Worm (Caenorhabditis elegans) whole organism, L1 larva: ENCODE results near the gene srh-177.

ENCODE experiments used
- F16B12.6 ChIP-seq: fragments of 150-350 bp; optimal IDR thresholded peaks from 2 replicates; lab custom pipeline; 2014; ENCODE audit warnings: missing biosample characterization, missing genetic modification characterization
- Y116A8C.19 ChIP-seq: sonication (generic microtip); optimal IDR thresholded peaks from 2 replicates; lab custom pipeline; 2016; ENCODE audit warnings: missing compliant biosample characterization, missing genetic modification characterization, borderline replicate concordance
- aha-1 ChIP-seq: fragments of 150-350 bp; optimal IDR thresholded peaks from 2 replicates; lab custom pipeline; 2014; ENCODE audit warnings: missing biosample characterization, missing genetic modification characterization
- aly-2 ChIP-seq: fragments of 150-350 bp; optimal IDR thresholded peaks from 2 replicates; lab custom pipeline; 2014; ENCODE audit warnings: missing biosample characterization, missing genetic modification characterization
- blmp-1 ChIP-seq: fragments of 150-350 bp; optimal IDR thresholded peaks from 2 replicates; lab custom pipeline; 2014; ENCODE audit warnings: missing biosample characterization, missing genetic modification characterization
- ceh-63 ChIP-seq: fragments of 200-800 bp; sonication (Bioruptor generic); optimal IDR thresholded peaks from 2 replicates; lab custom pipeline; 2018; ENCODE audit warnings: mild to moderate bottlenecking, missing genetic modification characterization, missing compliant biosample characterization
- ceh-82 ChIP-seq, 3 experiments: fragments of 150-350 bp in 1 of 3; sonication (generic microtip) in 2 of 3; optimal IDR thresholded peaks; 2 replicates each; lab custom pipeline; 2014 to 2017; ENCODE audit warnings: missing biosample characterization in 3 of 3, missing genetic modification characterization in 3 of 3
- ceh-90 ChIP-seq: sonication (generic microtip); optimal IDR thresholded peaks from 2 replicates; lab custom pipeline; 2016; ENCODE audit warnings: missing genetic modification characterization, missing compliant biosample characterization
- efl-1 ChIP-seq, 4 experiments: fragments of 150-350 bp; optimal IDR thresholded peaks in 3 of 4; peaks in 1 of 4; 1 replicate in 1 of 4; 2 replicates in 3 of 4; lab custom pipeline; 2014; ENCODE audit warnings: missing biosample characterization in 2 of 4, missing genetic modification characterization in 2 of 4, missing genetic modification reagents in 2 of 4
- efl-3 ChIP-seq: fragments of 200-800 bp; sonication (Bioruptor generic); optimal IDR thresholded peaks from 2 replicates; lab custom pipeline; 2018; ENCODE audit warnings: mild to moderate bottlenecking, missing genetic modification characterization, missing compliant biosample characterization
- egl-27 ChIP-seq, 2 experiments: fragments of 150-350 bp in 1 of 2; sonication (generic microtip); optimal IDR thresholded peaks; 3 replicates each; lab custom pipeline; 2017 to 2018; ENCODE audit warnings: missing biosample characterization in 2 of 2, missing genetic modification characterization in 2 of 2, missing genetic modification reagents in 2 of 2
- elt-2 ChIP-seq: sonication (generic microtip); optimal IDR thresholded peaks from 2 replicates; lab custom pipeline; 2016; ENCODE audit warnings: missing genetic modification characterization, mild to moderate bottlenecking, inconsistent platforms, missing compliant biosample characterization, missing genetic modification reagents
- elt-3 ChIP-seq, 6 experiments: fragments of 150-350 bp in 1 of 6; sonication (generic microtip); optimal IDR thresholded peaks; 2 replicates each; lab custom pipeline; 2017 to 2018; ENCODE audit warnings: missing biosample characterization in 6 of 6, missing genetic modification characterization in 6 of 6, inconsistent platforms in 1 of 6
- fkh-10 ChIP-seq: sonication (generic microtip); optimal IDR thresholded peaks from 2 replicates; lab custom pipeline; 2017; ENCODE audit warnings: missing biosample characterization, missing genetic modification reagents, missing genetic modification characterization
- fkh-4 ChIP-seq: sonication (generic microtip); optimal IDR thresholded peaks from 2 replicates; lab custom pipeline; 2016; ENCODE audit warnings: missing compliant biosample characterization, missing genetic modification characterization, borderline replicate concordance
- fkh-8 ChIP-seq: sonication (generic microtip); optimal IDR thresholded peaks from 2 replicates; lab custom pipeline; 2016; ENCODE audit warnings: mild to moderate bottlenecking, missing genetic modification characterization, missing compliant biosample characterization
- fos-1 ChIP-seq: fragments of 150-350 bp; optimal IDR thresholded peaks from 2 replicates; lab custom pipeline; 2014; ENCODE audit warnings: missing biosample characterization, missing genetic modification characterization
- hlh-4 ChIP-seq: sonication (generic microtip); optimal IDR thresholded peaks from 2 replicates; lab custom pipeline; 2016; ENCODE audit warnings: mild to moderate bottlenecking, missing genetic modification characterization, missing compliant biosample characterization
- hpl-2 ChIP-seq: fragments of 150-350 bp; optimal IDR thresholded peaks from 2 replicates; lab custom pipeline; 2014; ENCODE audit warnings: missing biosample characterization, missing genetic modification reagents, missing genetic modification characterization
- irx-1 ChIP-seq: sonication (generic microtip); optimal IDR thresholded peaks from 2 replicates; lab custom pipeline; 2016; ENCODE audit warnings: missing genetic modification characterization, missing compliant biosample characterization
- isw-1 ChIP-seq: fragments of 200-800 bp; sonication (Bioruptor generic); IDR thresholded peaks from 2 replicates; pipeline ENCODE4 v1.3.6; 2022; ENCODE audit warnings: missing genetic modification characterization, missing compliant biosample characterization
- jun-1 ChIP-seq: fragments of 150-350 bp; optimal IDR thresholded peaks from 2 replicates; lab custom pipeline; 2014; ENCODE audit warnings: missing biosample characterization, missing genetic modification reagents, missing genetic modification characterization
- lin-14 ChIP-seq: fragments of 200-800 bp; sonication (Bioruptor generic); optimal IDR thresholded peaks from 2 replicates; lab custom pipeline; 2018; ENCODE audit warnings: mild to moderate bottlenecking, missing genetic modification characterization, moderate library complexity, missing compliant biosample characterization
- lin-15B ChIP-seq: fragments of 150-350 bp; sonication (generic microtip); optimal IDR thresholded peaks from 3 replicates; lab custom pipeline; 2014; ENCODE audit warnings: missing biosample characterization, missing genetic modification characterization
- lin-39 ChIP-seq: fragments of 150-350 bp; optimal IDR thresholded peaks from 2 replicates; lab custom pipeline; 2014; ENCODE audit warnings: missing biosample characterization, missing genetic modification reagents, missing genetic modification characterization
- lsy-2 ChIP-seq, 2 experiments: fragments of 150-350 bp; optimal IDR thresholded peaks; 2 replicates each; lab custom pipeline; 2014; ENCODE audit warnings: missing biosample characterization in 2 of 2, missing genetic modification characterization in 2 of 2
- mab-9 ChIP-seq: fragments of 200-800 bp; sonication (Bioruptor generic); IDR thresholded peaks from 2 replicates; pipeline ENCODE4 v1.3.6; 2022; ENCODE audit warnings: missing genetic modification reagents, missing genetic modification characterization, missing compliant biosample characterization
- mdl-1 ChIP-seq, 2 experiments: fragments of 150-350 bp; optimal IDR thresholded peaks; 2 replicates each; lab custom pipeline; 2014 to 2017; ENCODE audit warnings: missing biosample characterization in 2 of 2, missing genetic modification characterization in 2 of 2, inconsistent platforms in 1 of 2
- mef-2 ChIP-seq: fragments of 150-350 bp; optimal IDR thresholded peaks from 2 replicates; lab custom pipeline; 2014; ENCODE audit warnings: missing biosample characterization, missing genetic modification characterization
- nhr-11 ChIP-seq: fragments of 150-350 bp; optimal IDR thresholded peaks from 2 replicates; lab custom pipeline; 2014; ENCODE audit warnings: missing biosample characterization, missing genetic modification characterization
- nhr-28 ChIP-seq: fragments of 150-350 bp; optimal IDR thresholded peaks from 2 replicates; lab custom pipeline; 2014; ENCODE audit warnings: missing biosample characterization, missing genetic modification characterization
- nhr-47 ChIP-seq: sonication (generic microtip); optimal IDR thresholded peaks from 2 replicates; lab custom pipeline; 2016; ENCODE audit warnings: mild to moderate bottlenecking, missing genetic modification characterization, moderate library complexity, missing compliant biosample characterization
- nhr-71 ChIP-seq: sonication (generic microtip); optimal IDR thresholded peaks from 2 replicates; lab custom pipeline; 2016; ENCODE audit warnings: mild to moderate bottlenecking, missing genetic modification characterization, moderate library complexity, missing compliant biosample characterization
- nhr-84 ChIP-seq: sonication (generic microtip); optimal IDR thresholded peaks from 2 replicates; lab custom pipeline; 2017; ENCODE audit warnings: missing biosample characterization, missing genetic modification characterization
- nhr-90 ChIP-seq: sonication (generic microtip); optimal IDR thresholded peaks from 2 replicates; lab custom pipeline; 2016; ENCODE audit warnings: mild to moderate bottlenecking, missing genetic modification characterization, missing compliant biosample characterization; ENCODE audit not compliant: poor library complexity
- pax-3 ChIP-seq: fragments of 200-800 bp; sonication (Bioruptor generic); optimal IDR thresholded peaks from 2 replicates; lab custom pipeline; 2018; ENCODE audit warnings: mild to moderate bottlenecking, missing genetic modification characterization, moderate library complexity, missing compliant biosample characterization
- rnt-1 ChIP-seq: sonication (generic microtip); optimal IDR thresholded peaks from 2 replicates; lab custom pipeline; 2016; ENCODE audit warnings: mild to moderate bottlenecking, missing genetic modification characterization, moderate library complexity, missing compliant biosample characterization
- skn-1 ChIP-seq: fragments of 150-350 bp; optimal IDR thresholded peaks from 2 replicates; lab custom pipeline; 2014; ENCODE audit warnings: missing biosample characterization, missing genetic modification characterization
- snu-23 ChIP-seq: sonication (generic microtip); optimal IDR thresholded peaks from 2 replicates; lab custom pipeline; 2016; ENCODE audit warnings: missing genetic modification characterization, missing compliant biosample characterization
- sox-4 ChIP-seq: sonication (generic microtip); optimal IDR thresholded peaks from 2 replicates; lab custom pipeline; 2016; ENCODE audit warnings: missing genetic modification characterization, missing compliant biosample characterization
- sptf-1 ChIP-seq: fragments of 150-350 bp; optimal IDR thresholded peaks from 2 replicates; lab custom pipeline; 2014; ENCODE audit warnings: missing biosample characterization, missing genetic modification characterization
- sup-37 ChIP-seq: fragments of 200-800 bp; sonication (Bioruptor generic); optimal IDR thresholded peaks from 2 replicates; lab custom pipeline; 2018; ENCODE audit warnings: mild to moderate bottlenecking, missing genetic modification characterization, missing compliant biosample characterization
- swsn-7 ChIP-seq: sonication (generic microtip); optimal IDR thresholded peaks from 2 replicates; lab custom pipeline; 2016; ENCODE audit warnings: missing genetic modification characterization, missing compliant biosample characterization
- tbx-2 ChIP-seq: sonication (generic microtip); optimal IDR thresholded peaks from 2 replicates; lab custom pipeline; 2016; ENCODE audit warnings: missing genetic modification characterization, missing compliant biosample characterization
- tlp-1 ChIP-seq: fragments of 150-350 bp; optimal IDR thresholded peaks from 2 replicates; lab custom pipeline; 2014; ENCODE audit warnings: missing biosample characterization, missing genetic modification characterization
- unc-30 ChIP-seq: sonication (generic microtip); optimal IDR thresholded peaks from 2 replicates; lab custom pipeline; 2017; ENCODE audit warnings: missing biosample characterization, missing genetic modification characterization
- xbp-1 ChIP-seq: sonication (generic microtip); optimal IDR thresholded peaks from 2 replicates; lab custom pipeline; 2016; ENCODE audit warnings: missing genetic modification characterization, missing compliant biosample characterization
- zip-4 ChIP-seq: fragments of 200-800 bp; sonication (Bioruptor generic); optimal IDR thresholded peaks from 2 replicates; lab custom pipeline; 2018; ENCODE audit warnings: mild to moderate bottlenecking, missing genetic modification characterization, moderate library complexity, missing compliant biosample characterization
- ztf-11 ChIP-seq, 2 experiments: sonication (generic microtip); optimal IDR thresholded peaks; 2 replicates each; lab custom pipeline; 2016 to 2017; ENCODE audit warnings: missing genetic modification characterization in 2 of 2, missing biosample characterization in 1 of 2, missing compliant biosample characterization in 1 of 2

srh-177 gene

DNA sequence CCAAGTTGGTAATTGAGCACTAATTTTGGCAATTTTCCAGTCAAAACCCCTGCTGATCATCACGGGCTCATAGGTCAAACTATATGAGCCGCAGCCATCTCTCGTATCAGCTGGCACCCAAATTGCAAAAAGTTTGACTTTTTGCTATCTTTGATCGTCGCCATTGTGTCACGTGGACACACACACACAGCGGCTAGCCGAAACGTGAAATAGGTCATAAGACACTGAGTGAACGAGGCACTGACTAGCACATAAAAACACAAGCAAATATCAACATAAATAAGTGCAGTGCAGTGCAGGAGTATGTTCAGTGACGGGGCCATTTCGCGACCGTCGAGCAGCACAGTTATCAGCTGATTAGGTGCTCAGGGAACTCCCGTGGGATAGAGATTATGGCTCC, 49.7 kb upstream of the srh-177 start (continued):
- TF ChIP-seq nhr-11 (tag; lab: Kevin White, UChicago) = peak; percentile 34
- peak in 1 of 2 experiments; percentile 98 for TF ChIP-seq mdl-1 (tag; optimal IDR thresholded peaks at IDR 0.05; lab: Kevin White, UChicago)
- TF ChIP-seq irx-1 (tag; lab: Kevin White, UChicago) = peak; percentile 55
- TF ChIP-seq nhr-90 (tag; lab: Kevin White, UChicago) = peak; percentile 63
- peak; percentile 71 for TF ChIP-seq snu-23 (GFP tag; lab: Kevin White, UChicago)
- TF ChIP-seq lin-39 (tag; lab: Kevin White, UChicago) = no peak
- peak; percentile 90 for TF ChIP-seq lin-14
- no peak for TF ChIP-seq pax-3 (tag; lab: Kevin White, UChicago)
- TF ChIP-seq Y116A8C.19 (tag; lab: Kevin White, UChicago) = no peak
- no peak for TF ChIP-seq ceh-90 (tag; lab: Kevin White, UChicago)
- peak; percentile 6 for TF ChIP-seq fos-1 (tag; lab: Kevin White, UChicago)
- TF ChIP-seq efl-3 (GFP tag; lab: Kevin White, UChicago) = no peak
- peak; percentile 62 for TF ChIP-seq tbx-2 (tag; lab: Kevin White, UChicago)
- TF ChIP-seq lin-15B (tag; lab: Kevin White, UChicago) = no peak
- no peak for TF ChIP-seq sptf-1 (tag; lab: Kevin White, UChicago)
- TF ChIP-seq rnt-1 (tag; lab: Kevin White, UChicago) = peak; percentile 47
- TF ChIP-seq skn-1 (tag; lab: Kevin White, UChicago) = peak; percentile 37
- TF ChIP-seq blmp-1 = peak; percentile 38
- TF ChIP-seq elt-2 (tag; lab: Kevin White, UChicago) = peak; percentile 93
- peak; percentile 14 for TF ChIP-seq zip-4 (GFP tag; lab: Kevin White, UChicago)
- no peak for TF ChIP-seq ceh-63 (GFP tag; lab: Kevin White, UChicago)

DNA sequence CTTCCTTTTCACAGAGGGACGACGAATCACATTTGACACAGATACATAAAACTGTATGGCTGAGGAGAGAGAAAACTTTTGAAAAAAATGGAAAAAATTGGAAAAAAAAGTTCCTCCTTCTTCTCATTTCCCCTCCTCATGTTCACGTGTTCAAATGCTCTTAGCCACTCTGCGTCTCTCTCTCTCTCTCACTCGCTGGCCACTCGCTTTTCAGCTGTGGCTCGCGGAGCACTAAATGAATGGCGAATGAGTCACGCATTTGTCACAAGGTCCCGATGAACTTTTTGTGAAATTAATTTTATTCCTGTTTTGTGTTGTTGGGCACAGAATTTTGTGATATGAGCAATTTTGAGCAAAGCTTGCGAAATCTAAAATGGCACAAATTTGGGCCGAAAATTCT, 48.8 kb upstream of the srh-177 start:
- TF ChIP-seq sptf-1 (tag; lab: Kevin White, UChicago) (no peak), sup-37 (GFP tag; lab: Kevin White, UChicago) (no peak), isw-1 (GFP tag; lab: Robert Waterston, UW) (no peak), nhr-47 (tag; lab: Kevin White, UChicago) (peak; percentile 44), nhr-28 (tag; lab: Kevin White, UChicago) (no peak), F16B12.6 (no peak), tbx-2 (tag; lab: Kevin White, UChicago) (no peak), zip-4 (GFP tag; lab: Kevin White, UChicago) (no peak), hlh-4 (tag; lab: Kevin White, UChicago) (no peak), ceh-82 (tag; optimal IDR thresholded peaks at IDR 0.05; lab: Kevin White, UChicago) (peak in 1 of 3 experiments; percentile 12), aly-2 (no peak), ceh-63 (GFP tag; lab: Kevin White, UChicago) (no peak), fkh-10 (GFP tag; lab: Kevin White, UChicago) (no peak), hpl-2 (no peak), fkh-4 (no peak), aha-1 (no peak), fkh-8 (tag; lab: Kevin White, UChicago) (peak; percentile 66), efl-1 (optimal IDR thresholded peaks at IDR 0.05; lab: Kevin White, UChicago) (peak in 1 of 2 experiments; percentile 35), efl-1 (GFP tag; optimal IDR thresholded peaks at IDR 0.05 in 1 of 2; lab: Kevin White, UChicago) (peak; percentile 16 to 45), jun-1 (tag; lab: Kevin White, UChicago) (no peak), lsy-2 (tag; optimal IDR thresholded peaks at IDR 0.05; lab: Kevin White, UChicago) (peak in 1 of 2 experiments; percentile 32), sox-4 (no peak), ztf-11 (tag; optimal IDR thresholded peaks at IDR 0.05; lab: Kevin White, UChicago) (no peak), irx-1 (tag; lab: Kevin White, UChicago) (peak; percentile 26), lin-39 (tag; lab: Kevin White, UChicago) (no peak), xbp-1 (tag; lab: Kevin White, UChicago) (no peak), nhr-11 (tag; lab: Kevin White, UChicago) (no peak), pax-3 (tag; lab: Kevin White, UChicago) (peak; percentile 25), mef-2 (no peak), unc-30 (tag; lab: Kevin White, UChicago) (no peak), snu-23 (GFP tag; lab: Kevin White, UChicago) (peak; percentile 16), mdl-1 (tag; optimal IDR thresholded peaks at IDR 0.05; lab: Kevin White, UChicago) (peak in 1 of 2 experiments; percentile 51), swsn-7 (peak; percentile 21), tlp-1 (tag; lab: Kevin White, UChicago) (no peak), nhr-84 (tag; lab: Kevin White, UChicago) (no peak), egl-27 (tag; optimal IDR thresholded peaks at IDR 0.05; lab: Kevin White, UChicago) (no peak), mab-9 (GFP tag; lab: Robert Waterston, UW) (no peak), nhr-71 (tag; lab: Kevin White, UChicago) (peak; percentile 58), Y116A8C.19 (tag; lab: Kevin White, UChicago) (no peak), elt-3 (tag; optimal IDR thresholded peaks at IDR 0.05; lab: Kevin White, UChicago) (no peak)
